Fruit fly (Drosophila melanogaster) Kc167 (cell line): ENCODE data around the gene Cby.

Source experiments
- h ChIP-seq: fragments of >200 bp; optimal IDR thresholded peaks from 3 replicates; lab custom pipeline; 2018; ENCODE audit warnings: missing external identifiers
- ttk ChIP-seq: sonication (Bioruptor generic); optimal IDR thresholded peaks from 2 replicates; lab custom pipeline; 2017; ENCODE audit warnings: missing external identifiers

DNA sequence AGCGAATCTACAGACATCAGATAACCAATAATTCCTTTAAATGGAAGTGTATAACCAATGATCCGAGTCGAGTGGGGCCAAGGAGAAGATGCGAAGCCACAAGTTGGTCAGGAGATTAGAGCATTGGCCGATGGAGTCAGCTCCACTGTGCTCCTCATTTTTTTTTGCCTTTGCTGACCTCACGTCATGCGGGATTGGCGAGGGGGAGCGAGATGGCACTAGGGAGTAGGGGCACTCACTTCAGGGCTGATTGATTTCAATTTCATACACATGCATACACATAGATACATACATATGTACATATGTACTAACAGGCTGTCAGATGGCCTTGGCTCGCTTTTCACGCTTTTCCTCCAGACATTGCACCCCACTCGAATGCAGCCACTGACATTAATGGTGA, 19.5 kb upstream of the Cby start:
- no peak for TF ChIP-seq ttk (lab: Kevin White, UChicago)
- TF ChIP-seq h (lab: Kevin White, UChicago): no peak
